Worm (Caenorhabditis elegans): Measurements from ENCODE around the gene srz-103.

DNA sequence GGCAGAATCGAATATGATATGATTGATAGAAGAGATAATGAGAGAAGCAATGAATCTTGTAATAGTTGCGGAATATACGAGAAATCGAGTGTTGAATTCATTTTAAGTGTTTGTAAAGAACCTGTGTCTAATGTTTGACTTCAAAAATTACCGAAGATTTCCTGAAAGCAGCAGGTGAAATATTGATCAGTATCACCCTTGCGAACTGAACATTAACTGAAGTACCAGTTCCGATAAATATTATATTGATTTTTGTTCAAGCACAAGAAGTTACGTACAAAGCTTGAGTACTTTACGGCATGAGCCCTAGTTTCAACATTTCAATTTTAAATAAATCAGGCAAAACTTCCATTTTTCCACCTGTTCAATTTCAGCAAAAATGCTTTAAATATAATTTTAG is at the start of gene srz-103:
- TF ChIP-seq alr-1 (tag; optimal IDR thresholded peaks at IDR 0.05; ENCODE audit: borderline replicate concordance), result no peak
- TF ChIP-seq lsy-2 (tag; optimal IDR thresholded peaks at IDR 0.05), result no peak
- no peak for TF ChIP-seq unc-86 (tag; optimal IDR thresholded peaks at IDR 0.05)
- TF ChIP-seq pag-3 (tag; optimal IDR thresholded peaks at IDR 0.05; ENCODE audit: borderline replicate concordance, insufficient read depth), result no peak
- no peak for TF ChIP-seq dsc-1 (tag; optimal IDR thresholded peaks at IDR 0.05)
- TF ChIP-seq fkh-10 (GFP tag; optimal IDR thresholded peaks at IDR 0.05), result no peak
- no peak for TF ChIP-seq mdl-1 (tag; optimal IDR thresholded peaks at IDR 0.05)
- TF ChIP-seq snpc-4 (tag; optimal IDR thresholded peaks at IDR 0.05), result no peak

All from whole organism, L1 larva.